Worm (Caenorhabditis elegans) whole organism, L4/young adult: ENCODE results near the gene dlat-2.

Experiments
- W03F9.2 ChIP-seq: fragments of 150-350 bp; optimal IDR thresholded peaks from 2 replicates; lab custom pipeline; 2014; ENCODE audit warnings: missing biosample characterization, missing genetic modification characterization
- dao-5 ChIP-seq: sonication (generic microtip); optimal IDR thresholded peaks from 2 replicates; lab custom pipeline; 2016; ENCODE audit warnings: missing genotype, missing genetic modification characterization, moderate library complexity, missing compliant biosample characterization
- him-1 ChIP-seq: sonication (generic microtip); optimal IDR thresholded peaks from 2 replicates; lab custom pipeline; 2016; ENCODE audit warnings: missing genotype, missing genetic modification reagents, missing genetic modification characterization, missing compliant biosample characterization

- TF ChIP-seq him-1 (tag; lab: Kevin White, UChicago) (no peak), dao-5 (tag; lab: Kevin White, UChicago) (no peak), W03F9.2 (tag; lab: Kevin White, UChicago) (no peak)
Measured at ce11 chrIV:17338920-17339510, 41.4 kb upstream of the dlat-2 start, which contains the start of gene C49C3.10.
